Worm (Caenorhabditis elegans) whole organism, mixed stage, embryonic: ENCODE data around the gene rab-28.

Source experiments
- M03D4.4 ChIP-seq: sonication (generic microtip); optimal IDR thresholded peaks from 2 replicates; lab custom pipeline; 2017; ENCODE audit warnings: mild to moderate bottlenecking, missing genetic modification characterization, missing compliant biosample characterization
- lin-13 ChIP-seq: fragments of 150-350 bp; optimal IDR thresholded peaks from 2 replicates; lab custom pipeline; 2014; ENCODE audit warnings: missing biosample characterization, missing genetic modification characterization
- mep-1 ChIP-seq: fragments of 150-350 bp; optimal IDR thresholded peaks from 2 replicates; lab custom pipeline; 2017; ENCODE audit warnings: missing biosample characterization, missing genetic modification reagents, missing genetic modification characterization, inconsistent platforms
- nhr-12 ChIP-seq: fragments of 150-350 bp; optimal IDR thresholded peaks from 2 replicates; lab custom pipeline; 2014; ENCODE audit warnings: missing biosample characterization, missing genetic modification characterization
- pha-4 ChIP-seq: fragments of 150-350 bp; optimal IDR thresholded peaks from 2 replicates; lab custom pipeline; 2018; ENCODE audit warnings: missing biosample characterization, missing genetic modification reagents, missing genetic modification characterization
- snpc-4 ChIP-seq: fragments of 150-350 bp; optimal IDR thresholded peaks from 2 replicates; lab custom pipeline; 2014; ENCODE audit warnings: missing biosample characterization, missing genetic modification characterization
- unc-39 ChIP-seq: fragments of 150-350 bp; optimal IDR thresholded peaks from 2 replicates; lab custom pipeline; 2014; ENCODE audit warnings: missing biosample characterization, missing genetic modification characterization
- unc-62 ChIP-seq: fragments of 150-350 bp; optimal IDR thresholded peaks from 2 replicates; lab custom pipeline; 2014; ENCODE audit warnings: missing biosample characterization, missing genetic modification reagents, missing genetic modification characterization
- ztf-11 ChIP-seq: fragments of 150-350 bp; optimal IDR thresholded peaks from 2 replicates; lab custom pipeline; 2014; ENCODE audit warnings: missing biosample characterization, missing genetic modification characterization

DNA sequence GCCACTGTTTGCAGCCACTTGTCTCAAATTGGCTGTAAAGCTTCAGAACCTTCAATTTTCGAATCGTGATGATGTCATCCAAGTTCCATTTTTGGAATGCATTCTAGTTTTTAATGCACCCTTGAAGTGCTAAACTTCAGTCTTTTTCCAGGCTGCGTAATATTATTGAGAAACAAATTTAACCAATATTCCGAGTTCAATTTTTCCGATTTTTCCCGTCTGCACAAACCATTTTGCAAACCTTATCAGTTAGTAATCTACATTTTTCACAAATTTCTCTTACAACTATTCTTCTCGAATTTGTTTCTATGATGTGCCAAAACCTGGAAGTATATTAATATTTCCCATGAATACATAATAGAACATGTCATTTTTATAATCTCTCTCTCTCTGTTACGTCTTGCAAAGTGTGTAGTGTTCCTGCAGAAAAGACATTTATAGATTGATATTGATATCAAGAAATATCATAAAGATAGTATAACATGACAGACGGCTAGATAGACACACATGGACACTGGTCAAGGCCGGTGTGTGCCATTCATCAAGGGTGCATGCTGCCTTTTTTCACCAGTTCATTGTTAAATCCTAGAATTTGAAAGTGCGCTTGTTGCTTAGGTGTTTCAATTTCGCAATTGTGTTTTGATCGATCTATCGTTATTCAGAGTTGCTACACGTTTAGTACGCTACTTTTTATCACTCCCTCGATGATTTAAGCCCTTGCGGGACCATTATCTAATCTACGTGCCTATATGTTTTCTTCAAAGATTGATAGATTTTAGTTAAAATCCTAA, 44.5 kb downstream of the rab-28 start:
- TF ChIP-seq unc-39 (tag; lab: Kevin White, UChicago): no peak
- no peak for TF ChIP-seq lin-13 (tag; lab: Kevin White, UChicago)
- no peak for TF ChIP-seq nhr-12 (tag; lab: Kevin White, UChicago)
- no peak for TF ChIP-seq pha-4
- no peak for TF ChIP-seq M03D4.4 (tag; lab: Kevin White, UChicago)
- no peak for TF ChIP-seq mep-1
- no peak for TF ChIP-seq ztf-11 (tag; lab: Kevin White, UChicago)
- no peak for TF ChIP-seq snpc-4
- no peak for TF ChIP-seq unc-62
